Fruit fly (Drosophila melanogaster) ovary, adult (tissue): Measurements from ENCODE around the gene CG16863.

Experiments used
- CG17801 ChIP-seq: fragments of 200-800 bp; optimal IDR thresholded peaks from 2 replicates; lab custom pipeline; 2019; ENCODE audit warnings: missing biosample characterization, mild to moderate bottlenecking, missing genetic modification characterization, moderate library complexity; ENCODE audit not compliant: partially characterized antibody

The CG16863 gene

DNA sequence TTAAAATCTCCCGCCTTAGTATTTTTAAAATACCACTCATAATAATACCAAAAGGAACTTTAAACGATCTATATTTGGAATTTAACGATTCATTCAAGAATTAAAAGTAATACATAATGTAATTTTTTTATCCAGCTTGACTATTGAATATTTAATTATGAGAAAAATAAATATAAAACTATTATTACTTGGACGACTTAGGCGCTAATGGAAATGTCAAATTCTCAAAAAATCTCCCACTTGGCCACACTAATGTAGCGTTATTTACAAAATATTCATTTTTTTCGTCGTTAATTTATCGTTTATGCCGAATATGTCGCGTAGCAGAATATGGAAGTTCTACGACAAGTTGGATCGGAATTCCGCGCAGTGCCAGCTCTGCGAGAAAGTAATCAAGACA, at the start of gene CG16863:
TSS of gene CG16863 (plus strand) at position 245 of the 400 bp plus-strand sequence.
- TF ChIP-seq CG17801, result no peak

DNA sequence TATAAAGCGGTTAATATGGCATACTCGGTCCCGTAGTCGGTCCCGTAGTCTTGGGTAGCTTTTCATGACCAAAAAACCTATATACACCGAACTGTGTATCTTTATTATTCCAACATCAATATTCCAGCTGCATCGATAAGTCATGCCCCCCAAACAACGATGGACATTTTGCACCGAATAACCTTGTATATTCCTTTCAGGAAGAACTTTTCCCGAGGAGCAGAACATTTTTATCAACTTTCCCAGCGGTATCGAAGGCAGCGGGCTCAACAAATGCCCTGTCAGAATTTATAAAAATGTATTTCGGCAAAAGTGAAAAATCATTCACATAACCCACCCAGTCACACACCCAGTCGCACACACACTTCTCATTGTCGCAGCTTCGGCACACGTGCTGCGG, 44.1 kb upstream of the CG16863 start, which contains the start of gene TM9SF4:
TSS of gene TM9SF4 (plus strand) at position 301 of the 400 bp plus-strand sequence.
- no peak for TF ChIP-seq CG17801

DNA sequence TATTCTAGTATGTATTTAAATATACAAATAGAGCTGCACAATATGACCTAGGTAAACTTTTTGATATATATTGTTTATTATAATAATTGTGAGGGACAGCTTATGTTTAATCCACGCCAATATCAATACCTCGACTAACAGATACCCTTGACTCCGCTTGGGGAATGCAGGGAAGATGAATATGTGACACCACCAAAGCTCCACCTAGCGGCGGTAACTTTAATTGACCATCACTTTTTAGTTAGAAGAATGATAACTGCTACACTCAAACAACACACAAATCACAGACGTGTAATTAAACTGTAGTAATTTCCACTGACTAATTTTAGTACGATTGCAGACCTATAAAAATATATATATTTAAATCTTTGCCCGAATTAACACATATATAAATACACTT, 27.6 kb upstream of the CG16863 start:
- TF ChIP-seq CG17801, result no peak

DNA sequence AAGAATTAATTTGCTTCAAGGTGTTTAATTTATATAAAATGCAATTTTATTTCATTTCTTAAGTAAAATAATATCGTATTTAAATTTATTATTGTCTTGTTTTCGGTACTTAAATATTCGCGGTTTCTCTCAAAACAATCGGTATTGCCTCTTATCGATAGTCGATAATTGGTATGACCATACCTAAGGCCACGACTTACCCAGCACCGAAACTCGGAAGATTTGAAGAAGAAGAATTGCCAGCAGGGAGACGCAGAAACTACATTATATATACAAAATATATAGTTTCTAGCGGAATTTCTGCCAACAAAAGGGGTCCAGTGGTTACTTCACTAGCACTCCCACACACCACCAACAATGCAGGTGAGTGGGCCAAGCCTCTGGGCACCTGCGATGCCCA, 19.9 kb upstream of the CG16863 start:
- TF ChIP-seq CG17801, result no peak

DNA sequence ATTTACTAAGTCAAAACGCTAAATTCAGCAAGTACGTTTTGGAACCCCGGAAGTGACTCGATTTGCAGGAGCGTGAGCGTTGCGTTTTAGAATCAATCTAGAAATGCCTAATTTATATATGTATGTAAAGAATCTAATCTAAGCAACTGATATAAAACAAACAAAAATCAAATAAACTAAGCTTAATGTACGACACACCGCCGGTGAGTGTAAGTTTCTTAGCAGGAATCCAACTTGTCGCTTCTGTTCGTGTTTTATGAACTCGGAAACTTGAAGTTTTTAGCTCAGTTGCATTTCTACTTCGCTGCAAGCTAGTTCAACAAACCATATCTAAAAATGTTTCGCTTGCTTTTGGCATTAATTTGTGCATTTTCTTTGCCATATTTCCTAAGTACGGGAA, 17.1 kb upstream of the CG16863 start, which contains the start of gene CG43376:
TSS of gene CG43376 (plus strand) at position 301 of the 400 bp plus-strand sequence.
- no peak for TF ChIP-seq CG17801

DNA sequence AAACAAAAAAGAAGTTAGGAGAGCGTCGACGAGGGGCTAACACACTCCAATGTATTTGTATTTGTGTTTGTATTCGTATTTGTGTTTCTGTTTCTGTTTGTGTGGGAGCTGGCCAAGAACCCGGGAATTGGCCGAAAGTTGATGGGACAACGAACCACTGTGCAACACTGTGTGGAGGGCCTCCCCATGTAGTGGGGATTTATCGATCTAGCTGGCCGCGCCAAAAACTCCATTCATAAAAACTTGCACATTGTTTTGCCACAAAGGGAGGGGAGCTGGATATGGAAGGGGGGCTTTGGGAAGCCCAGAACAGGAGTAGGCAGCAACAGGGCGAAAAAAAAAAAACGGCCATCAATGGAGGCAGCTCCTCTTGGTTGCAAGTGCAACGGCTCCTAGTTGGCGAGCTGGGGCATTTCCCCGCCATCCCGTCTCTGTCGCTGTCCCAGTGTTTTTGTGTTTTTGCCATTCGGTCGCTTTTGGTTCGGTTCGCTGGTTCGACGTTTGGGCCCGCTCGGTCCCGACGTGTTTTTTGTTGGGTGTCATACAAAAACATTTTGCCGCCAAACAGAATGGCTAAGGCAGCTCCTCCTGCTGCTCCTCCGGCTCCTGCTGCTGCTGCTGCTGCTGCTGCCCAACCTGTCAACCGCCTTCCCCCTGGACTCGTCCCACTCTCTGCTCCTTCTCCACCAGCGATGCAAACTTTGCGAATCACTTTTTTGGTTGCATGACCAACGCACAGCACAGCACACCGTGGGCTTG, 13.7 kb upstream of the CG16863 start:
- TF ChIP-seq CG17801, result no peak

DNA sequence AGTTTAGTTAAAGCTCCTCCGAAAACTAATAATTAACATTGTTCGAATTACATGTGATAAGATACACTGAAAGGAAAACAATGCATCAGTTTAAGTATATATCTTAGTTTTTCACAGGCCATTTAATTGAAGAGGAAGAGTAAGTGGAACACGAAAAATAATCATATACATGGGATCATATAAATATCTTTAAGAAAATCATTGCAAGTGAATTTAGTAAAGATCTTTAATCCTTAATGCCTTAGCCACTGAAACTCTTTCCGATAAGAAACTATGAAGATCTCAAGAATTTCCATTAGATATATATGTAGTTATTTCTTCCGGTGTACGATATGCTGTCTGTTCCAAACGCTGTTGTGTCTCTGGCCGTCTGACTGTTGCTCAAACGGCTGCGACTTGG, 12.1 kb upstream of the CG16863 start:
- peak; percentile 14 for TF ChIP-seq CG17801

DNA sequence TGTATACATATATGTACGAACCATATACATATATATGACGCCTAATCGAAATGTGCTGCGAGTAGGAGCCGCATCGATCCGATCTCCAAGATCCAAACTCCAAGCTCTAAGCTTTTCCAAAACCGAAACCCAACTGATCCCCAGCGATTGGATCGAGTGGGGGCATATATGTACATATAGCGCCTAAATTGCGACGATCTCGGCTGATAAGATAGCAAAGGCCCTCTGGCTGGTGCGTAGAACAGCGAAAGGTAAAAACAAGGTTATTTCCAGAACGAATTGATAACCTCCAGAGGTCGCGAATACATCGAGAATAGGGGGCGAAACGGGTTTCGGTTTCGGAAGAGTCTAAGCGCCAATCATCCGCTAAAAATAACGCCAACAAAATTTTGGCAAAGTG, 11.6 kb upstream of the CG16863 start:
- TF ChIP-seq CG17801, result no peak

DNA sequence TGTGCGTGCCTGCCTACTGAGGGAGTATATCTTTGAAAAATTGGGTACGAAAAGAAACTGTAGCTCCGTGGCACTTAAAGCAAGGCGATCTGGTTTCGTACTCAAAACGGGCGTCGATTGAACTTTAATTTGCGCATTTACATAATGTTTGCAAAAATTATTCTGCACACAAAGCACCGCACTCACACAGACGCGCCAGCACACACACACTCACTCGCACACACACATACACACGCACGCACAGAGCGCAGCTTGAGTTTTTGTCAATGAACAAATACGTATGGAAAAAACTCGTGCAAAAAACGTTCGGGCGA, 11.0 kb upstream of the CG16863 start:
- no peak for TF ChIP-seq CG17801

DNA sequence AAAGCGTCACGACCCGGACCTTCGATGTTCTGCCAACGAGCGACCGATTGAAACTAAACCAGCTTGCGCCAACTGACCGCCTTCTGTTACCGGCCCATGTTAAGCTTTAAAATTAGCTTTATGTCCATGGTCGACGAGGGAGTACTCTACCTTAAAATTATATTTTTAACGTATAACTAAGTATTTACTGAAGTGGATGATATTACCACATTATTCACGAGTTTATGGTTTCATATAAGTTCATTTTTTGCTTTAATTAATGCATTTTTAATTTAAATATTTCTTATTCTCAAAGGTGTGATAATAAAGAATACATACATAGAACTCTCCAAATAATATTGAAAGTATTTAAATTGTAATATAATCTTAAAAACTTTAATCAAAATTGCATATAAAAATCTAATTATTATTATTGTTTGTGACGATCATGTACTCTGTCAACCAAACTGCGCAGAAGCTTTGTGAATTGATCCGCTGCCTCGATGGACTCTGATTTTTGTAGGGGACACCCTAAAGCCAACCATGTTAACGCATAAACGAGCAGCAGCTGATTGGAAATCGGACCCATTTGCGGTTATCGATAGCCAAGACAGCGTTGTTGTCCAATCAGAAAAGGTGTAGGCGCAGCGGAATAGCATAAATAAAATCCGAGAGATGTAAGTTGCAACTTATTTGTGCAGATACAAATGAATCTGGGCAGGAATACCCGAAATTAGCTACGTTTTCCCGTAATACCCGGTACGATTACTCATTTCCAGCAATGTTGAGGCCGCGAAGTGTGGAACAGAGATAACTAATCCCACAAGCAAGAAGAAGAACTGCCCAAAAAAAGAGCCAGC, 10.4 kb upstream of the CG16863 start, which contains the start of the genes CG9008 and p38b:
TSS of gene CG9008 (minus strand) at position 57 of the 839 bp plus-strand sequence.
TSS of gene p38b (plus strand) at position 581 of the 839 bp plus-strand sequence.
- peak; percentile 47 for TF ChIP-seq CG17801

DNA sequence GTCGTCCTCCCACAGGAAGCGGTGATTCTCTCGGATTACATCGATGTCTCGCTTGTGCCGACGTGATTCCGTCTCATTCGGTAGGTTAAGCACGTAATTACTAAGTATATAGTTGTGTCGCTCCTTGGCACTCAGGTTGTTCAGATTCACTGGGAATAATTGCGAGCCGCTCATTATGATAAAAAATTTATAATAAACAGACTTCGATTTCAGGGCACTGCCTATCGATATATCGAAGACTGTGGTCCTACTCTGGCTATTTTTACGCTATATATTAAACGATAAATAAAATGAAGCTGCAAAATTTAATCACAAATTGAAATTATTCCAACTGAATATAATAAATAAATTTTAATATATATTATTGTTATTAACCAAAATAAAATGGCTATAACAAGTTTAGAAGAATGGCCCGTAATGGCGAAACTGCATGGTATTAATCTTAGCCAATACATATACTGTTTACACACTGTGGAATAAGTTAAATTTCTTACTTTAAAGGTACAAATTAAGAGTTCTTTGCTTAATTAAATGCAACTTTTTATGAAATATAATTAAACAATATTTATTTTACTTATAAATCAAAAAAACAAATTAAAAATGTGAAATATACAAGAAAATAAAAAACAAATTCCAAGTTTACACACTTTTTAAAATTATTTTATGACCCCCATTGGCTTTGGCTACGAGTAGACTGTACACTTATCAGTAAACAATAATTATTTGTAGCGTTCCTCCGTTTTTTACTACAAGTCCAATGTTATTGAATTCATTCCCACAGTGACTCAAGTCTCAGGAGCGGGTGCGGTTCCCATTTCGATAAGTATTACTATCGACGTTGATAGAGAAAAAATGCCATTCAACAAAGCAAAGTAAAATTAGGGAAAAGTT, 7.2 kb upstream of the CG16863 start, which contains the start of gene Eato:
TSS of gene Eato (plus strand) at position 821 of the 891 bp plus-strand sequence.
- TF ChIP-seq CG17801, result no peak

DNA sequence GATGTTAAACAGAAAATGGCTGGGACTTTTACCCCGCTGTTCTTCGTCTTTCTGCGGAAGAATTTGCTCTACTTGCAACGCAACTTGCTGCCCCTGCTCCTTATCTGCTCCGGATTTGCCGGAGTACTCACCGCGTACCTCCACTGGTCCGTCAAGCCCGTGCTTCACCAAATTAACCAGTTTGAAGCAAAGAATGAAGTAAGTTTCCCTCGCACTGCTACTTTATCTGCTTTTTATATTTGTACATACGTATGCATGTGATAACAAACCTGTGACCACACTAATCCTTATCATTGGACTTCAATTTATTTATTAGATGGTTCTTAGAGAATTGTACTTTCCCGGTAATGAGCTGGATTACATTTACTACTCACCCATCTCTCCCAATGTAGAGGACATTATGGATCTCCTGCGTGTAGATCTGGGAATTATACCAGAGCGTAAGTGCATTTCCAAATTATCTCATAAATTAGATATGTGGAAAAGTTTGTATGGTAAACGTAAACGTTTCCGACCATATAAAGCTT, 6.5 kb upstream of the CG16863 start, which contains the start of gene CG16890:
TSS of gene CG16890 (minus strand) at position 184 of the 527 bp plus-strand sequence.
- TF ChIP-seq CG17801, result no peak

DNA sequence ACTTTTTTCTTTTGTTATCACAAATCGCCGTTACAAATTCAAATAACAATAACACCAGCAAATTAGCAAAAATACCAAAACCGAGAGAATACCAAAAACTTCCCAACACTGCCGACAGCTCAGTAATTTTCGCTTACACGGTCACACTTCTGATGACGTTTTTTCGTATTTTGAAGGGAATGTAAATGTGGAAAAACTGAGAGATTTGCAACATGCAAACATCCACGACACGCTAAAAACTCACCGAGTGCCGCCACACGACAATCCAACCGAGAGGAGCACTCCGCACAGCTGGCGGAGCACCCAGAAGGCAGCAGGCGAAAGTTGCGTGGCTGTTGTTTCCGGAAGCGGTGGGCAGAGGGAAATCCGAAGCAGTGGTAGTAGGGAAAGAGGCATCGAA, 2.6 kb downstream of the CG16863 start, which contains the start of gene Sec71:
TSS of gene Sec71 (plus strand) at position 117 of the 400 bp plus-strand sequence.
- peak; percentile 32 for TF ChIP-seq CG17801

DNA sequence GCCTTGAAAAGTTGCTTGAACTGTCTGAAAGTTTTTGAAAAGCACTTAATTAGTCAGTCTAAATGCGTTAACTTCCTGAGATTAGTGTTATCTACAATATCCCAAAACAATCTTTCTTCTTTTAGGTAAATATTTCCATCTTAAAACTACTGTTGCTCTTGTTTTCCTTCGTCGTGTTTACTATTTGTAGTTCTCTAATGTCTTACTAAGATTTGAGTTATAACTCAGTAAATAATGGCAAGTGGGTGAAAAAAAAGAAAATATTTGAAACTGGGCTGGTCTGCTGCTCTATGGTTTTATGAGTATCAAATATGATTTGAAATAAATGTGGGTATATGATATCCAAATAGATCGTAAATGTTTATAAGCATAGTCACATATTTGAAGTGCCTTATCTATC, 10.4 kb downstream of the CG16863 start:
- no peak for TF ChIP-seq CG17801

DNA sequence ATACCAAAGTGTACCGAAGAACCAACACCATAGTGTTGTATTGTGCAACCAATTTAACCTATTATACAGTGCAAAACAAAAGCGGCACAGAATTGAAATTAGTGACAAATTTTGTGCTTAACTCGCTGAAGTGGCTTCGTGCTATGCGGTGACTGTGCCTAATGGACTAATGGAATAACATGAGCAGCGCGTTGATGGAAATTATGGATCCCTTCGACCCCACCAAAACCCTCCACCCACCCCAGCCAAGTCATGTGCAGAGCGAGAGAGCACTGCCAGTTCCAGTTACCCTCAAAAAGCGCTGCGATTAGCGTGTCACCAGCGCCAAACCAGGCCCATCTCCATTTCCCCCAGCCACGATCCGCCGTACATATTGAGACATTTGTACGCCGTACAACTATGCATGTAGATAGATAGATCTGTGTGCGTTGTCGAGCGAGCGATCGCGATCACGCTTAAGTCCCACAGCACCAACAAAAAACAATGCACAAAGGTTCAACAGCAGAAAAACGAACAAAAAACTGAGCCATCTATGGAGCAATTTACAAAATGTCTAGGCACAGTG, 11.4 kb downstream of the CG16863 start:
- TF ChIP-seq CG17801, result no peak
